Worm (Caenorhabditis elegans) whole organism, L1 larva: ENCODE measurements around the gene dcaf-1.

ENCODE experiments used
- C16A3.4 ChIP-seq: fragments of 150-350 bp; optimal IDR thresholded peaks from 2 replicates; lab custom pipeline; 2014; ENCODE audit warnings: missing biosample characterization, missing genetic modification characterization
- C34B4.2 ChIP-seq: sonication (generic microtip); optimal IDR thresholded peaks from 2 replicates; lab custom pipeline; 2017; ENCODE audit warnings: mild to moderate bottlenecking, missing genetic modification characterization, missing compliant biosample characterization
- Y116A8C.19 ChIP-seq: sonication (generic microtip); optimal IDR thresholded peaks from 2 replicates; lab custom pipeline; 2016; ENCODE audit warnings: missing compliant biosample characterization, missing genetic modification characterization, borderline replicate concordance
- aha-1 ChIP-seq: fragments of 150-350 bp; optimal IDR thresholded peaks from 2 replicates; lab custom pipeline; 2014; ENCODE audit warnings: missing biosample characterization, missing genetic modification characterization
- blmp-1 ChIP-seq: fragments of 150-350 bp; optimal IDR thresholded peaks from 2 replicates; lab custom pipeline; 2014; ENCODE audit warnings: missing biosample characterization, missing genetic modification characterization
- ceh-8 ChIP-seq: fragments of 200-800 bp; sonication (Bioruptor generic); optimal IDR thresholded peaks from 2 replicates; lab custom pipeline; 2018; ENCODE audit warnings: mild to moderate bottlenecking, missing genetic modification characterization, moderate library complexity, missing compliant biosample characterization
- ceh-88 ChIP-seq: fragments of 200-800 bp; sonication (Bioruptor generic); IDR thresholded peaks from 2 replicates; pipeline ENCODE4 v1.3.6; 2022; ENCODE audit warnings: missing genetic modification characterization, missing compliant biosample characterization
- dpl-1 ChIP-seq, 3 experiments: fragments of 150-350 bp in 2 of 3; sonication (generic microtip) in 1 of 3; optimal IDR thresholded peaks; 2 replicates each; lab custom pipeline; 2014 to 2017; ENCODE audit warnings: missing biosample characterization in 3 of 3, missing genetic modification characterization in 3 of 3, missing genetic modification reagents in 3 of 3
- efl-1 ChIP-seq, 4 experiments: fragments of 150-350 bp; optimal IDR thresholded peaks in 3 of 4; peaks in 1 of 4; 1 replicate in 1 of 4; 2 replicates in 3 of 4; lab custom pipeline; 2014; ENCODE audit warnings: missing biosample characterization in 2 of 4, missing genetic modification characterization in 2 of 4, missing genetic modification reagents in 2 of 4
- efl-3 ChIP-seq: fragments of 200-800 bp; sonication (Bioruptor generic); optimal IDR thresholded peaks from 2 replicates; lab custom pipeline; 2018; ENCODE audit warnings: mild to moderate bottlenecking, missing genetic modification characterization, missing compliant biosample characterization
- elt-2 ChIP-seq: sonication (generic microtip); optimal IDR thresholded peaks from 2 replicates; lab custom pipeline; 2016; ENCODE audit warnings: missing genetic modification characterization, mild to moderate bottlenecking, inconsistent platforms, missing compliant biosample characterization, missing genetic modification reagents
- elt-3 ChIP-seq, 6 experiments: fragments of 150-350 bp in 1 of 6; sonication (generic microtip); optimal IDR thresholded peaks; 2 replicates each; lab custom pipeline; 2017 to 2018; ENCODE audit warnings: missing biosample characterization in 6 of 6, missing genetic modification characterization in 6 of 6, inconsistent platforms in 1 of 6
- ets-5 ChIP-seq: fragments of 200-800 bp; sonication (Bioruptor generic); IDR thresholded peaks from 2 replicates; pipeline ENCODE4 v1.3.6; 2022; ENCODE audit warnings: missing genetic modification characterization, missing compliant biosample characterization
- grh-1 ChIP-seq: fragments of 200-800 bp; sonication (Bioruptor generic); IDR thresholded peaks from 2 replicates; pipeline ENCODE4 v1.3.6; 2022; ENCODE audit warnings: missing genetic modification reagents, missing genetic modification characterization, missing compliant biosample characterization
- hlh-4 ChIP-seq: sonication (generic microtip); optimal IDR thresholded peaks from 2 replicates; lab custom pipeline; 2016; ENCODE audit warnings: mild to moderate bottlenecking, missing genetic modification characterization, missing compliant biosample characterization
- lin-13 ChIP-seq: fragments of 150-350 bp; optimal IDR thresholded peaks from 2 replicates; lab custom pipeline; 2014; ENCODE audit warnings: missing biosample characterization, missing genetic modification reagents, missing genetic modification characterization
- lin-14 ChIP-seq: fragments of 200-800 bp; sonication (Bioruptor generic); optimal IDR thresholded peaks from 2 replicates; lab custom pipeline; 2018; ENCODE audit warnings: mild to moderate bottlenecking, missing genetic modification characterization, moderate library complexity, missing compliant biosample characterization
- lin-35 ChIP-seq, 2 experiments: fragments of 150-350 bp; optimal IDR thresholded peaks; 2 replicates each; lab custom pipeline; 2014; ENCODE audit warnings: missing biosample characterization in 2 of 2, missing genetic modification characterization in 2 of 2, missing genetic modification reagents in 2 of 2
- lir-3 ChIP-seq: sonication (generic microtip); optimal IDR thresholded peaks from 2 replicates; lab custom pipeline; 2016; ENCODE audit warnings: mild to moderate bottlenecking, missing genetic modification characterization, moderate library complexity, missing compliant biosample characterization; ENCODE audit not compliant: poor library complexity
- lsy-2 ChIP-seq, 2 experiments: fragments of 150-350 bp; optimal IDR thresholded peaks; 2 replicates each; lab custom pipeline; 2014; ENCODE audit warnings: missing biosample characterization in 2 of 2, missing genetic modification characterization in 2 of 2
- mdl-1 ChIP-seq, 2 experiments: fragments of 150-350 bp; optimal IDR thresholded peaks; 2 replicates each; lab custom pipeline; 2014 to 2017; ENCODE audit warnings: missing biosample characterization in 2 of 2, missing genetic modification characterization in 2 of 2, inconsistent platforms in 1 of 2
- mep-1 ChIP-seq: fragments of 150-350 bp; optimal IDR thresholded peaks from 2 replicates; lab custom pipeline; 2014; ENCODE audit warnings: missing biosample characterization, missing genetic modification characterization
- nhr-11 ChIP-seq: fragments of 150-350 bp; optimal IDR thresholded peaks from 2 replicates; lab custom pipeline; 2014; ENCODE audit warnings: missing biosample characterization, missing genetic modification characterization
- nhr-19 ChIP-seq: fragments of 200-800 bp; sonication (Bioruptor generic); conservative IDR thresholded peaks from 2 replicates; pipeline ENCODE4 v1.3.6; 2022; ENCODE audit warnings: missing genetic modification characterization, missing compliant biosample characterization
- nhr-20 ChIP-seq: sonication (generic microtip); optimal IDR thresholded peaks from 2 replicates; lab custom pipeline; 2016; ENCODE audit warnings: mild to moderate bottlenecking, missing genetic modification characterization, missing compliant biosample characterization
- nhr-28 ChIP-seq: fragments of 150-350 bp; optimal IDR thresholded peaks from 2 replicates; lab custom pipeline; 2014; ENCODE audit warnings: missing biosample characterization, missing genetic modification characterization
- nhr-47 ChIP-seq: sonication (generic microtip); optimal IDR thresholded peaks from 2 replicates; lab custom pipeline; 2016; ENCODE audit warnings: mild to moderate bottlenecking, missing genetic modification characterization, moderate library complexity, missing compliant biosample characterization
- nhr-71 ChIP-seq: sonication (generic microtip); optimal IDR thresholded peaks from 2 replicates; lab custom pipeline; 2016; ENCODE audit warnings: mild to moderate bottlenecking, missing genetic modification characterization, moderate library complexity, missing compliant biosample characterization
- nhr-76 ChIP-seq: sonication (generic microtip); optimal IDR thresholded peaks from 2 replicates; lab custom pipeline; 2017; ENCODE audit warnings: missing biosample characterization, missing genetic modification characterization
- nhr-85 ChIP-seq: sonication (generic microtip); peaks from one replicate; lab custom pipeline; 2016; ENCODE audit warnings: missing genetic modification characterization, inconsistent platforms, missing compliant biosample characterization
- nhr-90 ChIP-seq: sonication (generic microtip); optimal IDR thresholded peaks from 2 replicates; lab custom pipeline; 2016; ENCODE audit warnings: mild to moderate bottlenecking, missing genetic modification characterization, missing compliant biosample characterization; ENCODE audit not compliant: poor library complexity
- pag-3 ChIP-seq: sonication (generic microtip); optimal IDR thresholded peaks from 2 replicates; lab custom pipeline; 2017; ENCODE audit warnings: missing genetic modification characterization, mild to moderate bottlenecking, missing compliant biosample characterization, antibody characterized with exemption, borderline replicate concordance; ENCODE audit not compliant: insufficient read depth
- pax-3 ChIP-seq: fragments of 200-800 bp; sonication (Bioruptor generic); optimal IDR thresholded peaks from 2 replicates; lab custom pipeline; 2018; ENCODE audit warnings: mild to moderate bottlenecking, missing genetic modification characterization, moderate library complexity, missing compliant biosample characterization
- skn-1 ChIP-seq: fragments of 150-350 bp; optimal IDR thresholded peaks from 2 replicates; lab custom pipeline; 2014; ENCODE audit warnings: missing biosample characterization, missing genetic modification characterization
- snu-23 ChIP-seq: sonication (generic microtip); optimal IDR thresholded peaks from 2 replicates; lab custom pipeline; 2016; ENCODE audit warnings: missing genetic modification characterization, missing compliant biosample characterization
- swsn-7 ChIP-seq: sonication (generic microtip); optimal IDR thresholded peaks from 2 replicates; lab custom pipeline; 2016; ENCODE audit warnings: missing genetic modification characterization, missing compliant biosample characterization
- tbx-2 ChIP-seq: sonication (generic microtip); optimal IDR thresholded peaks from 2 replicates; lab custom pipeline; 2016; ENCODE audit warnings: missing genetic modification characterization, missing compliant biosample characterization
- unc-130 ChIP-seq: fragments of 150-350 bp; optimal IDR thresholded peaks from 2 replicates; lab custom pipeline; 2017; ENCODE audit warnings: missing biosample characterization, missing genetic modification characterization, inconsistent platforms
- zag-1 ChIP-seq: fragments of 150-350 bp; optimal IDR thresholded peaks from 2 replicates; lab custom pipeline; 2014; ENCODE audit warnings: missing biosample characterization, missing genetic modification characterization

The dcaf-1 gene

ce11 chrIV:9677226-9677992 is 29.1 kb downstream of the dcaf-1 start (continued):
- TF ChIP-seq efl-1 (optimal IDR thresholded peaks at IDR 0.05; lab: Kevin White, UChicago), result peak; percentile 59 to 63
- peak; percentile 37 to 78 for TF ChIP-seq efl-1 (GFP tag; optimal IDR thresholded peaks at IDR 0.05 in 1 of 2; lab: Kevin White, UChicago)
- TF ChIP-seq nhr-11 (tag; lab: Kevin White, UChicago), result peak; percentile 65

ce11 chrIV:9676535-9676934 is 30.0 kb downstream of the dcaf-1 start:
- TF ChIP-seq nhr-90 (tag; lab: Kevin White, UChicago) (peak; percentile 38), lin-35 (GFP tag; optimal IDR thresholded peaks at IDR 0.05; lab: Kevin White, UChicago) (peak in 1 of 2 experiments; percentile 58), zag-1 (no peak), nhr-11 (tag; lab: Kevin White, UChicago) (no peak), lin-13 (GFP tag; lab: Kevin White, UChicago) (no peak), nhr-71 (tag; lab: Kevin White, UChicago) (peak; percentile 43), snu-23 (GFP tag; lab: Kevin White, UChicago) (peak; percentile 0), mep-1 (no peak), dpl-1 (GFP tag; optimal IDR thresholded peaks at IDR 0.05; lab: Kevin White, UChicago) (no peak), lin-14 (GFP tag; lab: Kevin White, UChicago) (peak; percentile 24), ceh-88 (peak; percentile 7; the same call in 1 of the 2 replicates), mdl-1 (tag; optimal IDR thresholded peaks at IDR 0.05; lab: Kevin White, UChicago) (peak in 1 of 2 experiments; percentile 33), efl-1 (optimal IDR thresholded peaks at IDR 0.05; lab: Kevin White, UChicago) (no peak), efl-1 (GFP tag; optimal IDR thresholded peaks at IDR 0.05 in 1 of 2; lab: Kevin White, UChicago) (peak in 1 of 2 experiments; percentile 33), nhr-20 (tag; lab: Kevin White, UChicago) (peak; percentile 63), C34B4.2 (tag; lab: Kevin White, UChicago) (no peak), elt-2 (tag; lab: Kevin White, UChicago) (peak; percentile 76), nhr-85 (peak; percentile 63)

ce11 chrIV:9675572-9675971 is 31.0 kb downstream of the dcaf-1 start, which contains the start of gene nhr-34:
TSS of gene nhr-34 (minus strand) at chrIV:9675672.
- no peak for TF ChIP-seq pax-3 (tag; lab: Kevin White, UChicago)
- no peak for TF ChIP-seq grh-1 (GFP tag; lab: Robert Waterston, UW)
- TF ChIP-seq lin-14 (GFP tag; lab: Kevin White, UChicago), result peak; percentile 19
- TF ChIP-seq elt-2 (tag; lab: Kevin White, UChicago), result no peak
- no peak for TF ChIP-seq swsn-7 (tag; lab: Kevin White, UChicago)
- TF ChIP-seq blmp-1 (tag; lab: Kevin White, UChicago), result peak; percentile 8
- TF ChIP-seq hlh-4 (tag; lab: Kevin White, UChicago), result no peak
- TF ChIP-seq lir-3 (tag; lab: Kevin White, UChicago), result no peak
- no peak for TF ChIP-seq nhr-76 (tag; lab: Kevin White, UChicago)
- TF ChIP-seq tbx-2 (tag; lab: Kevin White, UChicago), result no peak
- TF ChIP-seq nhr-71 (tag; lab: Kevin White, UChicago), result no peak
- TF ChIP-seq lsy-2 (tag; optimal IDR thresholded peaks at IDR 0.05; lab: Kevin White, UChicago), result peak in 1 of 2 experiments; percentile 10
- TF ChIP-seq, all 84 proteins: peak for 3

ce11 chrIV:9673683-9674336 is 32.7 kb downstream of the dcaf-1 start:
- TF ChIP-seq pax-3 (tag; lab: Kevin White, UChicago) (no peak), aha-1 (tag; lab: Kevin White, UChicago) (no peak), nhr-20 (tag; lab: Kevin White, UChicago) (peak; percentile 87), mdl-1 (tag; optimal IDR thresholded peaks at IDR 0.05; lab: Kevin White, UChicago) (no peak), nhr-28 (tag; lab: Kevin White, UChicago) (no peak), lin-35 (GFP tag; optimal IDR thresholded peaks at IDR 0.05; lab: Kevin White, UChicago) (no peak), nhr-19 (GFP tag; lab: Robert Waterston, UW) (no peak), grh-1 (GFP tag; lab: Robert Waterston, UW) (no peak), elt-2 (tag; lab: Kevin White, UChicago) (no peak), ets-5 (GFP tag; lab: Robert Waterston, UW) (no peak), C34B4.2 (tag; lab: Kevin White, UChicago) (no peak), nhr-47 (peak; percentile 42), tbx-2 (tag; lab: Kevin White, UChicago) (no peak), nhr-76 (tag; lab: Kevin White, UChicago) (no peak), pag-3 (no peak), efl-3 (GFP tag; lab: Kevin White, UChicago) (no peak), elt-3 (tag; optimal IDR thresholded peaks at IDR 0.05; lab: Kevin White, UChicago) (no peak), efl-1 (optimal IDR thresholded peaks at IDR 0.05; lab: Kevin White, UChicago) (no peak), efl-1 (GFP tag; optimal IDR thresholded peaks at IDR 0.05 in 1 of 2; lab: Kevin White, UChicago) (no peak), nhr-71 (tag; lab: Kevin White, UChicago) (peak; percentile 60), C16A3.4 (tag; lab: Kevin White, UChicago) (no peak), skn-1 (tag; lab: Kevin White, UChicago) (no peak), Y116A8C.19 (tag; lab: Kevin White, UChicago) (no peak), ceh-8 (GFP tag; lab: Kevin White, UChicago) (no peak), unc-130 (tag; lab: Kevin White, UChicago) (no peak), snu-23 (GFP tag; lab: Kevin White, UChicago) (no peak)
